Worm (Caenorhabditis elegans) whole organism, midembryonic: ENCODE measurements around the gene fbxc-20.

ENCODE experiments used
- T22C8.4 ChIP-seq: fragments of 200-800 bp; sonication (Bioruptor generic); IDR thresholded peaks from 2 replicates; pipeline ENCODE4 v1.3.6; 2022; ENCODE audit warnings: missing genetic modification characterization, missing compliant biosample characterization
- cog-1 ChIP-seq: sonication (generic microtip); optimal IDR thresholded peaks from 2 replicates; lab custom pipeline; 2016; ENCODE audit warnings: missing genetic modification characterization, missing compliant biosample characterization
- flt-1 ChIP-seq: fragments of 200-800 bp; sonication (Bioruptor generic); IDR thresholded peaks from 2 replicates; pipeline ENCODE4 v1.3.6; 2022; ENCODE audit warnings: missing genetic modification characterization, missing compliant biosample characterization
- med-1 ChIP-seq: sonication (generic microtip); optimal IDR thresholded peaks from 2 replicates; lab custom pipeline; 2017; ENCODE audit warnings: missing genetic modification characterization, mild to moderate bottlenecking, missing compliant biosample characterization, antibody characterized with exemption, missing genetic modification reagents; ENCODE audit not compliant: insufficient read depth
- ref-1 ChIP-seq: fragments of 200-800 bp; sonication (Bioruptor generic); conservative IDR thresholded peaks from 2 replicates; pipeline ENCODE4 v1.3.6; 2022; ENCODE audit warnings: missing genetic modification reagents, missing genetic modification characterization, missing compliant biosample characterization
- tab-1 ChIP-seq: fragments of 200-800 bp; sonication (Bioruptor generic); IDR thresholded peaks from 2 replicates; pipeline ENCODE4 v1.3.6; 2022; ENCODE audit warnings: missing genetic modification characterization, missing compliant biosample characterization
- ztf-29 ChIP-seq: fragments of 200-800 bp; sonication (Bioruptor generic); IDR thresholded peaks from 2 replicates; pipeline ENCODE4 v1.3.6; 2022; ENCODE audit warnings: missing genetic modification reagents, missing genetic modification characterization, missing compliant biosample characterization

ce11 chrII:2440312-2440711 lies 21.4 kb downstream of the fbxc-20 start:
- TF ChIP-seq tab-1, result no peak
- TF ChIP-seq cog-1 (tag; lab: Kevin White, UChicago), result no peak
- no peak for TF ChIP-seq med-1
- no peak for TF ChIP-seq flt-1
- TF ChIP-seq ztf-29 (GFP tag; lab: Robert Waterston, UW), result no peak
- no peak for TF ChIP-seq ref-1
- TF ChIP-seq T22C8.4 (GFP tag; lab: Robert Waterston, UW), result no peak
